Fruit fly (Drosophila melanogaster) ovary, adult (tissue): ENCODE data around the gene CG11655.

Experiments
- CG17801 ChIP-seq: fragments of 200-800 bp; optimal IDR thresholded peaks from 2 replicates; lab custom pipeline; 2019; ENCODE audit warnings: missing biosample characterization, mild to moderate bottlenecking, missing genetic modification characterization, moderate library complexity; ENCODE audit not compliant: partially characterized antibody

CG11655 gene

DNA sequence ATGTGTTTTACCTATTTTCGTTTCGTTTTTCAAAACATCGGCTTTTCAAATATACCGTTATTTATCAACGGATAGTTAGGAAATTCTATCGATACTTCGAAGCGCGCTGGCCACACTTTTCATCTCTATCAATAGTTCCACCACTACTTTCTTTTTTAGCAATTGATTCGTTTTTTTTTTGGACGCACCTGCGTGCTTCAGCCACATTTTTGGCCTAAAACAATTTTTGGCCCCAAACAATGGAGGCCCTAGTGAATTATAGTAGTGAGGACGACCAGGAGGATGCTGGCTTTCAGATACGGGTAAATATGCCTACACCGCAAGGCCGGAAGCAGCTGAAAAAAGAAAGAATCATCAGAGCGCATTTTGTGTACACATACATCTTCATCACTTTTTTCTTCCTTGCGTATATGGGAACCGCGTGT, 29.0 kb downstream of the CG11655 start, which contains the start of gene CG6340:
TSS of gene CG6340 (plus strand) at position 139 of the 425 bp plus-strand sequence.
- peak; percentile 46 for TF ChIP-seq CG17801 (GFP tag; lab: Kevin White, UChicago)

DNA sequence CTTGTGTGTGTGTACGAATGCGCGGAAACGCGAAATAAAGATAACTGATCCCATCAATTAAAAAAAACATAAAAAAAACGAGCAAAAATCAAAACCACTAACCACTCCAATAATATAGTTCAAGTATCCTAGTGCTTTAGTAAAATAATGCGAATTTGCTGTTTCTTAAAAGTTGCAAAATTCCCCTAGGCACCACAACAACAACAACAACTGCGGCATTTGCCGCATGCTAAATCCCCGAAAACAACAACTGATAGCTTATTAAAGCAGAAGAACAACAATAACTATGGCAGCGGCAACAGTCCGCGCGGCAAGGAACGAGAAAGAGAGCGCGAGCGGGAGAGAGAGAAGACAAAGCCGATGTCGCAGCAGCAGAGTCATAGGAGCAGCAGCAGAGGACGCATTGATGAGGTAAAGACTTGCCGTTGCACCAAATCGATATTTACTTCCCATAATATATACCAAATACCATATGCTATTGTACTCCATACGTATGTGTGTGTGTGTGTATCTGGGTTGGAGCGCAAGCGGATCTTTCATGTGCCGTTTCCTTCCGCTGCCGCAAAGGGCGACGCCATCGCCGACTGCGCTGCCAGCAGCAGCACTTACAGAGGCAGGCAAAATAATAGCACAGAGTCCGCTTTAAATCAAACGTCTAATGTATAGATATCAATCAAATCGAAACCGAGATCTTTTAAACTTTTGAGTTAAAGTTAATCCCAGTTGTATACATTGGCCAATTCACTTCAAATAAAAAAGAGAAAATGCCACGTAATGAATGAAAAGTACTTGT, 29.9 kb downstream of the CG11655 start:
- TF ChIP-seq CG17801 (GFP tag; lab: Kevin White, UChicago): no peak

DNA sequence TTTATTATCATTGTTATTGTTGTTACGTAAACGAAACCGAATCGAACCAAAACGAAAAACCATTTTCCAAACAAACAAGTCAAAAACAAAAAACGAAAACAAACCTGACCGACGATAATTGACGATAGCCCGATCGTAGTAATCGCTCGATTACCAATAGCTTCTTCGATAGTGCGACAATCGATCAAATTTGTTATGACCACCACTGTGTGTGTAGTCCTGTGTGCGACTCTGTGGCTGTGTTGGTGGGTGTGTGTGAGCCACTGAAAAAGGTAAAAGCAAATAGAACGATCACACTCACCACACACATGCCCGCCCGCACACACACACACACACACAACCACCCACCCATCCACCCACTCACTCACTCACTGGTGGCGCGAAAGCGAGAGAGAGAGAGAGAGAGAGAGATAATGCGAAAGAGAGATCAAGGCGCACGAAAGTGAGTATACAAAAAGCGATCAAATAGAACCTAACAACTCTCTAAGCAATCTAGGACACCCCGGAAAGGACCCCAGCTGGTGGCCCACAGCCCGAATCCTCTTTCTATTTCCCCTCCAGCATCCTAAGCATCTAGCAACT, 31.3 kb downstream of the CG11655 start:
- peak; percentile 10 for TF ChIP-seq CG17801 (GFP tag; lab: Kevin White, UChicago)

DNA sequence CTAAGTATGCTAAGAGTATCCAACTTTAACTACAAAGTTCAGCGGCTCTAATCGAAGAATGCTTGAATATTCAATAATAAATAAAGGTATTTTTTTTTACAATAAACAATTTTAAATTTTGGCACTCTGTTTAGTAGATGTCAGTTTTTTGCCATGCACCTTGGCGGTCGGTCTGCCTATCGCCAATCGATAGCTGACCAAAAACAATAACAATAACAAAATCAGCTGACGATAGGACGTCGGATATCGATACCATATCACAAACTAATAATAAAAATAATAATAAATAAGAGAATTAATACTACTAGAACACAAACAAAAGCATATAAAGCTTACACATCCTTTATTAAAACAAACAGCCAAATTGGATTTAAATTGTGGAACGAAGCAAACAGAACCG, 33.4 kb downstream of the CG11655 start, which contains the start of gene Gmap:
TSS of gene Gmap (plus strand) at position 241 of the 400 bp plus-strand sequence.
- TF ChIP-seq CG17801 (GFP tag; lab: Kevin White, UChicago): peak; percentile 39

DNA sequence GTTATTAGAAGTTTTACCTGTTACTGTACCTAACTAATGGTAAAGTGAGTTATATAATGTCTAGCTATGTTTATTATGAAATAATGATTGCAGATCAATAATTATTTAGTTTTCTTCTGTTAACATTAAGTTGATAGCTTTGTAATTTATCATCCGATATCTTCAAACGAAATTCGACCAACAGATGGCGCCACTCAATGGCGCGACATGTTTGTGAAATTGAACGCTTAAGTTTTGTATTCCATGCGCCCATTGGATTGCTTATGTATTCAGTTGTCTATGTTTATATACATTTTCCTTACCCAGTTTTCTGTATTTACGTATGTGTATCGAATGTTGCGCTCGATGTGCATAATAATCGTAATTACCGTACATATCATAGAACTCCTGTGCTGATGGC, 37.2 kb downstream of the CG11655 start:
- TF ChIP-seq CG17801 (GFP tag; lab: Kevin White, UChicago): no peak

DNA sequence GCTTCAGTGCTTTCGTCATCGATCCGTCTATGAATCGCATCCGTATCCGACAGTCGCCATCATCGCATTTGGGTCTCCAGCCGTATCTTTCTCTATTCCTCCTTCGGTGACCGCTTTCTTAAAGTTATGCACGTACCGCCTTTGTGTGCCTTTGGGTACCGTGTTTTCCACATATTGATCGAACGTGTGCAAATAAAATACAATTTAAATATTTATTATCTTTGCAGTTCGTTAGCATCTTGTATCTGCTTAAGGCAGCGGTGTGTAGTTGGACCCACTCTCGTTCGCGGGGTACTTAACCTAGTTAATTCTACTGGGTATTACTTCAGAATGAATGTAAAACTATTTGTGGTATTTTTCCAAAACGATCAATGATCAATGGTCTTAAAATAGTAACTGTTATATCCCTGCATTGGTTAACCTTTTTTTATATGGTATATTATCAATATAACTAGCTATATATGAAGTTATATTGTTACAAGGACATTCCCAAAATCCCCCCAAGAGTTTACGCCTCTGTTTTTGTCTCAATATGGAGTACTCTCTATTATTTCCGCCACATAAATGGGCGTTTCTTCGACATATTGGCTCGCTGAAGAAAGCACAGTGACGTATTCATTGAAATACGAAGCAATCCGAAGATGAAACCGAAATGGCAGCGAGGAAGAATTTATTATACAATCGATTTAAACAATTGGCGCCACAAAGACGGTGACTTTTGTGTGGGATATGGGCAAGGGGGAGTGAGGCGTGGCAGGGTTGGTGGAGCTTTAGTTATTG, 42.5 kb downstream of the CG11655 start:
- TF ChIP-seq CG17801 (GFP tag; lab: Kevin White, UChicago): no peak

DNA sequence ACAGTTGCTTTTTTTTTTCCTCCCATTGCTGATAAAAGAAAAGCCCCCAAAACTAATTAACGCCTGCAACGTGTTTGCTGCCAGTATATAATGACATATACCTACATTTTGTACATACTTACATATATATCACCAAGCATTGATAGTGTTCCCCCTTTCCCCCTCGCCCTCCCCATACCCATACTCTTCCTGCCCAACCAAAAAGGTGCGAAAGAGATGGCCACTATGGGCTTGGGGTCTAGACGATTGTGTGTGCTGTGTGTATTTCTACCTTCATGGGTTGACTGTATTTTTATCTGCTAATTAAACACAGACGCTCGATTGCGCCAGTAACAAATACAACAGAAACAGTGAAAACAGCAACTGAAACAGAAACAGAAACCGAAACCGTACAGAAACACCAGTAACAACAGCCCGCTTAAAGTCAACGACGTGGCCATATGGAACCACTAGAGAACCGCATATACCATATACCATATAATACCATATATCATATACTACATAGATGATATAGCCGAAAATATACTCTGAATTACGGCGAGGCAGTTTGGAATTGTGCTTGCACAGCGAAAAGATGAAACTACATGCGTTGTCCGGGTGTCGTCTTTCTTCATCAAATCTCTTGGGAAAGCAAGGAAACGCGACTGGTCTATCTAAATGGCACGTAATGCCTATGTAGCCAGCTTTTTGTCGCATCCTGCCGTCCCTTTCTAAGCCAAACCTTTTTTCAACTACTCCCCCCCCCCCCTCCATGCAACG, 43.6 kb downstream of the CG11655 start:
- no peak for TF ChIP-seq CG17801 (GFP tag; lab: Kevin White, UChicago)

DNA sequence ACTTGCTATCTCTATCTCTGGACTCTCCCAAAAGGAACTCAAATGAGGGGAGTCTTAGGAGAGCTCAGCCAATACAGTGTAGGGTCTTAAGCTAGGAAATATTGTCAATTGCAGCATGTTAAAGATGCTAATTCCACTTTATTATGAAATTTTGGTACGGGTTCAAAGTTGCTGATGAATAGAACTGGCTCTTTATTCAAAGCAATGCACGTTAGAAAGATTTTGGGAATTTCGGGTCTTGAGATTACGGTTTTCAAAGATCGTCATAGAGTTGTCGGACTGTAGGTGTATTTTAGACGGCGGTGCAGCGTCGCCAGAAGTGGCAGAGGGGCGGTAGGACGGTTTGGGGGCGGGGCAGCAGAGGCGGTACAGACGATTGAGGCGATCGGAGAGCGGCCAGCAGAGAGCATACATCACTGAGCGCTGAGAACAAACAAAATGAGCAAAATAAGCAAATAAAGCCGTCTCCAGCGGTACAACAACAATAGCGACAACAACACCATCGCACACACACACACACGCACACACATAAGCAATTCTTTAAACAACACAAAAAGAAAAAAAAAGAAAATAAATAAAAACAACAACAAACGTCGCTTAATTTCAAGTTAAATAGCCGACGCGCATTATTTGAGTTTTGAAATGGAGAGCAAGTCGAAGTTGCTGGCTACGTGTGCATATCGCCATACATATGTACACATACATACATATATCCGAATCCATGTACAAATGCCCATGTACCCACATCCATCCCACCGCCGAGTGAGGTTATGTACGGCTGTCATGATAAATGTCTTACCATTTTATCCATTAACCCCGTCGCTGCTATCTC, 44.4 kb downstream of the CG11655 start:
- peak; percentile 80 for TF ChIP-seq CG17801 (GFP tag; lab: Kevin White, UChicago)

DNA sequence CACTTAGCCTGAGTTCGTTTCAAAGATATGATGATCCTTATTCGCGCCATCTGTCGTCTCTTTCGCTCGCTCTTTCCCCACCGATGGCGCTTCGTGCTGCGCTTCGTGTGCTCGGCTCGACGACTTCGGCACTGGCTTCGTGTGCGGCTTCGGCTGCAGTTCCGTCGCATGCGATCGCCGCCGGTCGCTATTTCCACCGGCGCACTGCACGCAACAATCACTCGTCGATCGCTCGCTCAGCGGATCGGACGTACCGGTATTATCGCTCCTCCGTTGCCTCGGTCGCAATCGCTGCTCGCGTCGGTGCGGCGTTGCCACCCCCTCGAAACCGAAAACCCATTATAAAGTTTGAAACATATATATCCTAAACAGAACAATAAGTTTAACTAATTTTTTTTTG, 45.5 kb downstream of the CG11655 start:
- TF ChIP-seq CG17801 (GFP tag; lab: Kevin White, UChicago): peak; percentile 79

DNA sequence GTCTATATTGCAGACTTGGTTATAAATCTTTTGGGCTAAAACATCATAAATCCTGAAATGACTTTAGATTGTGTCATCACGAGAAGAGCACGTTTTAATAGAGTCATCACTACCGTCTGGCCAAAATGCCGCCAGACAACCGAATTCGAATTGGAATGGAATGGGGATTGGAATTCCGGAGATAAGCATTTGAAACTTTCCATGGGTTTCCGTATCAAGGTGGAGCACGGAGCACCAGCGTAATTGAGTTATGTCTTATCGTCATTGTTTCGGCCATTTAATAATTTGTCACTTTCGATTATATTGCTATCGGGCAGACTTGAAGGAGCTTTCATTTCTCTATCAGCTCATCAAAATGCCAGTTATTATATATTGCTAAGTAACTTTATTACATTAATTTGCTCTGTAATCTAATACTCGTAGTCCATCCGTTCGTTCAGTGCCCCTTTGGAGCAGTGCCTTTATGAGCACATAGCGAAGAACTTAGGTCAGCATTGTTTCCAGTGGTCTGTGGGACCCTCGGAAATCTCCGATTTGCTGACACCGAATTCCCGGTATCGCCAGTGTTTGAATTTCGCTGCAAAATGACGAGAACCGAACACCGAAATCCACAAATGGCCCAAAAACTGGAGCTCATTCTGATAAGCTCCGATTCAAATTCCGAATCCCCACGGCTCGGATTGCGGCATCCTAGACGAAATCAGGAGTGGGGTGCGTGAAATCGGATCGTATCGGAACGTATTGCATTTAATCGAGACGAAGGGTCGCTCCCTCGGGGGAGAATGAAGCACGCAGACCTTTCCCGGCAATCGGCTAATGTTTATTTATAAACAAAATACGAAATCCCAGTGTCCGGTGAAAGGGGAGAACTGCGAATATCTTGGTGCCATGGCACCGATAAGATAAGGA, 47.0 kb downstream of the CG11655 start:
- no peak for TF ChIP-seq CG17801 (GFP tag; lab: Kevin White, UChicago)

DNA sequence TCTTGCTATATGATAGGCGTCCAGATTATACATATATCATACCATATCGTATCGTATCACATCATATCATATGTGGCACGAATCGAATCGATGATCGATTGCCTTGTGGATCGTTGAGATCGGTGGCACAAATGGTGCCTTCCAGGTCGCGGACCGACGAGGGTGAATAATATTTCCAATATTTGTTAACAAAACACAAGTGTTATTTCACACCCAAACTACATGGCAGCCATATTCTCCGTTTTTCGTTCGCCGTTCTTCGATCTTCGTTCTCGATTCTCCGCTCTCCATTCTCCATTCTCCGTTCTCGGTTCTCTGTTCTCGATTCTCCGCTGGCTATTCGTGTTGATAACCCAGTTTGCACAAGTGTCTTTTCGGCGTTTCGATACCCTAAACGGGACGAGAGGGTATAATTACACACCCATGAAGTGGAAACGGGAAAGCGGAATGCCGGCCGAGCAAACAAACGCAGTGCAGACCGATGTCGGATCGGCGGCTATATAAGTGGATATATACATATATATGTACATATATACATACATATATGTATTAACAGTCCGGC, 48.5 kb downstream of the CG11655 start:
- no peak for TF ChIP-seq CG17801 (GFP tag; lab: Kevin White, UChicago)

DNA sequence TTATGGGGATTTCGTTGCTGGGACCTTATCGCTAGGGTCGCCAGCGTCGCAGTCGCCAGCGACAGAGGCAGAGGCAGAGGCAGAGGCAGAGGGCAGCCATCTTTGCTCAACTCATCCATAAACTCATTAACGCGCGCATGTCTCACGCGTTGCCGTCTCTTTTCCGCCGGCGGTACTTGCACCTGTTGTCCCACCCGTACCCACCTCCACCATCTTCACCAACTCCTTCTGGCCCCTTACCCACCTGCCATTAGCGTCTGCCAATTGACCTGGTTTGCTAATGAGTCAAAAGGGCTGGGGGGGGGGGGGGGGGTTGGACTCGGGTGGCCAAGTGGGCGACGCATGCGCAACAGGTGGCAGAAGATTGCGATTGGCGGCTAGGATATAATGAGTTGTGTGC, 49.6 kb downstream of the CG11655 start:
- TF ChIP-seq CG17801 (GFP tag; lab: Kevin White, UChicago): no peak
